Worm (Caenorhabditis elegans) whole organism, mixed stage, embryonic: ENCODE measurements around the gene pat-2.

Experiments used
- bed-3 ChIP-seq: fragments of 200-800 bp; sonication (Bioruptor generic); optimal IDR thresholded peaks from 3 replicates; lab custom pipeline; 2018; ENCODE audit warnings: mild to moderate bottlenecking, missing genetic modification characterization, moderate library complexity, missing compliant biosample characterization
- blmp-1 ChIP-seq: fragments of 150-350 bp; optimal IDR thresholded peaks from 2 replicates; lab custom pipeline; 2014; ENCODE audit warnings: missing biosample characterization, missing genetic modification characterization
- ceh-39 ChIP-seq: fragments of 150-350 bp; optimal IDR thresholded peaks from 2 replicates; lab custom pipeline; 2014; ENCODE audit warnings: missing biosample characterization, missing genetic modification characterization
- ceh-43 ChIP-seq: fragments of 200-800 bp; sonication (Bioruptor generic); optimal IDR thresholded peaks from 2 replicates; lab custom pipeline; 2018; ENCODE audit warnings: mild to moderate bottlenecking, missing genetic modification characterization, moderate library complexity, missing compliant biosample characterization
- ceh-83 ChIP-seq: fragments of 200-800 bp; sonication (Bioruptor generic); optimal IDR thresholded peaks from 2 replicates; lab custom pipeline; 2018; ENCODE audit warnings: mild to moderate bottlenecking, missing genetic modification characterization, missing compliant biosample characterization
- ces-1 ChIP-seq: fragments of 150-350 bp; optimal IDR thresholded peaks from 2 replicates; lab custom pipeline; 2014; ENCODE audit warnings: missing biosample characterization, missing genetic modification reagents, missing genetic modification characterization
- cnd-1 ChIP-seq: fragments of 200-800 bp; sonication (Bioruptor generic); optimal IDR thresholded peaks from 2 replicates; lab custom pipeline; 2018; ENCODE audit warnings: mild to moderate bottlenecking, missing genetic modification characterization, missing compliant biosample characterization
- drap-1 ChIP-seq: fragments of 200-800 bp; sonication (Bioruptor generic); optimal IDR thresholded peaks from 3 replicates; lab custom pipeline; 2018; ENCODE audit warnings: mild to moderate bottlenecking, missing genetic modification characterization, missing compliant biosample characterization
- elt-1 ChIP-seq: sonication (generic microtip); optimal IDR thresholded peaks from 2 replicates; lab custom pipeline; 2017; ENCODE audit warnings: missing genetic modification characterization, mild to moderate bottlenecking, missing compliant biosample characterization, antibody characterized with exemption, moderate library complexity, borderline replicate concordance; ENCODE audit not compliant: insufficient read depth
- elt-3 ChIP-seq: fragments of 150-350 bp; optimal IDR thresholded peaks from 2 replicates; lab custom pipeline; 2014; ENCODE audit warnings: missing biosample characterization, missing genetic modification characterization
- flh-1 ChIP-seq: fragments of 200-800 bp; sonication (Bioruptor generic); optimal IDR thresholded peaks from 2 replicates; lab custom pipeline; 2018; ENCODE audit warnings: mild to moderate bottlenecking, missing genetic modification characterization, moderate library complexity, missing compliant biosample characterization
- hlh-1 ChIP-seq: fragments of 150-350 bp; optimal IDR thresholded peaks from 2 replicates; lab custom pipeline; 2014; ENCODE audit warnings: missing biosample characterization, missing genetic modification reagents, missing genetic modification characterization
- lin-13 ChIP-seq: fragments of 150-350 bp; optimal IDR thresholded peaks from 2 replicates; lab custom pipeline; 2014; ENCODE audit warnings: missing biosample characterization, missing genetic modification characterization
- lin-32 ChIP-seq: fragments of 200-800 bp; sonication (Bioruptor generic); optimal IDR thresholded peaks from 2 replicates; lab custom pipeline; 2018; ENCODE audit warnings: mild to moderate bottlenecking, missing genetic modification characterization, missing compliant biosample characterization
- lsy-2 ChIP-seq: fragments of 150-350 bp; optimal IDR thresholded peaks from 2 replicates; lab custom pipeline; 2014; ENCODE audit warnings: missing biosample characterization, missing genetic modification characterization
- mab-5 ChIP-seq: fragments of 150-350 bp; optimal IDR thresholded peaks from 2 replicates; lab custom pipeline; 2014; ENCODE audit warnings: missing biosample characterization, missing genetic modification characterization
- mep-1 ChIP-seq: fragments of 150-350 bp; optimal IDR thresholded peaks from 2 replicates; lab custom pipeline; 2017; ENCODE audit warnings: missing biosample characterization, missing genetic modification reagents, missing genetic modification characterization, inconsistent platforms
- mls-2 ChIP-seq: sonication (generic microtip); optimal IDR thresholded peaks from 2 replicates; lab custom pipeline; 2016; ENCODE audit warnings: mild to moderate bottlenecking, missing genetic modification characterization, moderate library complexity, missing compliant biosample characterization
- nhr-12 ChIP-seq: fragments of 150-350 bp; optimal IDR thresholded peaks from 2 replicates; lab custom pipeline; 2014; ENCODE audit warnings: missing biosample characterization, missing genetic modification characterization
- nhr-2 ChIP-seq: fragments of 150-350 bp; optimal IDR thresholded peaks from 2 replicates; lab custom pipeline; 2014; ENCODE audit warnings: missing biosample characterization, missing genetic modification characterization
- nhr-28 ChIP-seq: fragments of 150-350 bp; optimal IDR thresholded peaks from 2 replicates; lab custom pipeline; 2014; ENCODE audit warnings: missing biosample characterization, missing genetic modification characterization
- nhr-76 ChIP-seq: sonication (generic microtip); optimal IDR thresholded peaks from 2 replicates; lab custom pipeline; 2017; ENCODE audit warnings: missing biosample characterization, missing genetic modification characterization
- pha-4 ChIP-seq: fragments of 150-350 bp; optimal IDR thresholded peaks from 2 replicates; lab custom pipeline; 2018; ENCODE audit warnings: missing biosample characterization, missing genetic modification reagents, missing genetic modification characterization
- sem-2 ChIP-seq: fragments of 200-800 bp; sonication (Bioruptor generic); optimal IDR thresholded peaks from 2 replicates; lab custom pipeline; 2018; ENCODE audit warnings: mild to moderate bottlenecking, missing genetic modification characterization, missing compliant biosample characterization
- snpc-4 ChIP-seq: fragments of 150-350 bp; optimal IDR thresholded peaks from 2 replicates; lab custom pipeline; 2014; ENCODE audit warnings: missing biosample characterization, missing genetic modification characterization
- sptf-1 ChIP-seq: sonication (generic microtip); optimal IDR thresholded peaks from 2 replicates; lab custom pipeline; 2017; ENCODE audit warnings: mild to moderate bottlenecking, missing genetic modification characterization, moderate library complexity, missing compliant biosample characterization
- unc-39 ChIP-seq: fragments of 150-350 bp; optimal IDR thresholded peaks from 2 replicates; lab custom pipeline; 2014; ENCODE audit warnings: missing biosample characterization, missing genetic modification characterization
- unc-62 ChIP-seq: fragments of 150-350 bp; optimal IDR thresholded peaks from 2 replicates; lab custom pipeline; 2014; ENCODE audit warnings: missing biosample characterization, missing genetic modification reagents, missing genetic modification characterization
- ztf-11 ChIP-seq: fragments of 150-350 bp; optimal IDR thresholded peaks from 2 replicates; lab custom pipeline; 2014; ENCODE audit warnings: missing biosample characterization, missing genetic modification characterization

Gene pat-2

ce11 chrIII:8773375-8773774 is 45.3 kb upstream of the pat-2 start:
- no peak for TF ChIP-seq ceh-39 (tag; lab: Kevin White, UChicago)
- TF ChIP-seq pha-4 (tag; lab: Kevin White, UChicago) = no peak
- TF ChIP-seq unc-39 (tag; lab: Kevin White, UChicago) = no peak
- no peak for TF ChIP-seq mep-1 (tag; lab: Kevin White, UChicago)
- TF ChIP-seq flh-1 (GFP tag; lab: Kevin White, UChicago) = no peak
- no peak for TF ChIP-seq lin-32 (GFP tag; lab: Kevin White, UChicago)
- no peak for TF ChIP-seq snpc-4
- TF ChIP-seq elt-1 (tag; lab: Kevin White, UChicago) = no peak
- no peak for TF ChIP-seq elt-3 (tag; lab: Kevin White, UChicago)
- no peak for TF ChIP-seq ceh-43 (GFP tag; lab: Kevin White, UChicago)
- TF ChIP-seq ztf-11 = no peak
- TF ChIP-seq ceh-83 (GFP tag; lab: Kevin White, UChicago) = no peak
- no peak for TF ChIP-seq mab-5
- TF ChIP-seq sptf-1 (tag; lab: Kevin White, UChicago) = no peak
- no peak for TF ChIP-seq cnd-1 (tag; lab: Kevin White, UChicago)
- TF ChIP-seq nhr-76 (tag; lab: Kevin White, UChicago) = no peak
- no peak for TF ChIP-seq lin-13 (tag; lab: Kevin White, UChicago)
- TF ChIP-seq drap-1 (GFP tag; lab: Kevin White, UChicago) = no peak
- TF ChIP-seq ces-1 (GFP tag; lab: Kevin White, UChicago) = no peak
- TF ChIP-seq bed-3 = no peak

ce11 chrIII:8775953-8776352 is 42.7 kb upstream of the pat-2 start, which contains the start of gene snap-29:
Gene snap-29, plus strand, starts transcription at chrIII:8776253.
- TF ChIP-seq snpc-4 = no peak
- TF ChIP-seq lin-13 (tag; lab: Kevin White, UChicago) = no peak
- TF ChIP-seq drap-1 (GFP tag; lab: Kevin White, UChicago) = no peak
- no peak for TF ChIP-seq nhr-12 (tag; lab: Kevin White, UChicago)
- TF ChIP-seq mab-5 = no peak
- TF ChIP-seq bed-3 = no peak
- no peak for TF ChIP-seq elt-3 (tag; lab: Kevin White, UChicago)

ce11 chrIII:8779912-8780311 is 38.8 kb upstream of the pat-2 start, which contains the start of gene K02D10.4:
Gene K02D10.4, minus strand, starts transcription at chrIII:8780012.
- TF ChIP-seq nhr-76 (tag; lab: Kevin White, UChicago) = no peak
- TF ChIP-seq pha-4 (tag; lab: Kevin White, UChicago) = no peak
- TF ChIP-seq lin-32 (GFP tag; lab: Kevin White, UChicago) = no peak
- no peak for TF ChIP-seq mls-2
- TF ChIP-seq ceh-39 (tag; lab: Kevin White, UChicago) = no peak

ce11 chrIII:8780473-8780872 is 38.2 kb upstream of the pat-2 start:
- no peak for TF ChIP-seq ceh-83 (GFP tag; lab: Kevin White, UChicago)
- no peak for TF ChIP-seq sem-2 (GFP tag; lab: Kevin White, UChicago)
- TF ChIP-seq pha-4 (tag; lab: Kevin White, UChicago) = no peak
- TF ChIP-seq sptf-1 (tag; lab: Kevin White, UChicago) = no peak
- TF ChIP-seq lsy-2 = no peak
- no peak for TF ChIP-seq cnd-1 (tag; lab: Kevin White, UChicago)
- TF ChIP-seq nhr-2 (tag; lab: Kevin White, UChicago) = no peak
- no peak for TF ChIP-seq snpc-4
- TF ChIP-seq unc-39 (tag; lab: Kevin White, UChicago) = no peak
- TF ChIP-seq nhr-28 = no peak
- TF ChIP-seq ztf-11 = no peak
- TF ChIP-seq elt-1 (tag; lab: Kevin White, UChicago) = no peak
- no peak for TF ChIP-seq blmp-1
- no peak for TF ChIP-seq ces-1 (GFP tag; lab: Kevin White, UChicago)
- TF ChIP-seq unc-62 (GFP tag; lab: Kevin White, UChicago) = no peak
- TF ChIP-seq mep-1 (tag; lab: Kevin White, UChicago) = no peak
- no peak for TF ChIP-seq lin-13 (tag; lab: Kevin White, UChicago)
- TF ChIP-seq ceh-39 (tag; lab: Kevin White, UChicago) = no peak

ce11 chrIII:8782080-8782479 is 36.6 kb upstream of the pat-2 start:
- TF ChIP-seq hlh-1 (tag; lab: Kevin White, UChicago) = peak; percentile 19
- TF ChIP-seq lin-32 (GFP tag; lab: Kevin White, UChicago) = no peak
- TF ChIP-seq, all 35 proteins: peak for 1

ce11 chrIII:8782744-8783143 is 36.0 kb upstream of the pat-2 start:
- TF ChIP-seq elt-3 (tag; lab: Kevin White, UChicago) (no peak), ztf-11 (no peak)
- TF ChIP-seq, all 35 proteins: peak for 0
